Worm (Caenorhabditis elegans) whole organism, L2 larva: ENCODE data around the gene cpt-2.
"Not testable (repeated sequence)": the region's sequence is repeated elsewhere in the genome, so short reads cannot be mapped to it uniquely, and the experiment has no call there.

Experiments
- C34F6.9 ChIP-seq: fragments of 150-350 bp; optimal IDR thresholded peaks from 2 replicates; lab custom pipeline; 2014; ENCODE audit warnings: missing biosample characterization, missing genetic modification characterization
- F13H6.1 ChIP-seq: sonication (generic microtip); optimal IDR thresholded peaks from 2 replicates; lab custom pipeline; 2016; ENCODE audit warnings: missing genetic modification characterization, missing compliant biosample characterization
- Y55F3AM.14 ChIP-seq: fragments of 200-800 bp; sonication (Bioruptor generic); optimal IDR thresholded peaks from 2 replicates; lab custom pipeline; 2018; ENCODE audit warnings: mild to moderate bottlenecking, missing genetic modification characterization, missing compliant biosample characterization
- ZK546.5 ChIP-seq: sonication (generic microtip); optimal IDR thresholded peaks from 2 replicates; lab custom pipeline; 2017; ENCODE audit warnings: missing biosample characterization, missing genetic modification characterization
- alr-1 ChIP-seq: fragments of 150-350 bp; optimal IDR thresholded peaks from 2 replicates; lab custom pipeline; 2014; ENCODE audit warnings: missing biosample characterization, missing genetic modification characterization
- aly-2 ChIP-seq: fragments of 150-350 bp; optimal IDR thresholded peaks from 2 replicates; lab custom pipeline; 2014; ENCODE audit warnings: missing biosample characterization, missing genetic modification characterization
- ama-1 ChIP-seq: fragments of 150-350 bp; optimal IDR thresholded peaks from 2 replicates; lab custom pipeline; 2018; ENCODE audit warnings: inconsistent platforms
- ceh-16 ChIP-seq: fragments of 150-350 bp; optimal IDR thresholded peaks from 2 replicates; lab custom pipeline; 2014; ENCODE audit warnings: missing biosample characterization, missing genetic modification characterization
- ceh-82 ChIP-seq: fragments of 150-350 bp; optimal IDR thresholded peaks from 2 replicates; lab custom pipeline; 2014; ENCODE audit warnings: missing biosample characterization, missing genetic modification characterization
- crh-2 ChIP-seq: sonication (generic microtip); optimal IDR thresholded peaks from 2 replicates; lab custom pipeline; 2017; ENCODE audit warnings: missing biosample characterization, missing genetic modification characterization
- dmd-4 ChIP-seq: sonication (generic microtip); optimal IDR thresholded peaks from 2 replicates; lab custom pipeline; 2017; ENCODE audit warnings: missing biosample characterization, missing genetic modification characterization
- egl-27 ChIP-seq: sonication (generic microtip); optimal IDR thresholded peaks from 3 replicates; lab custom pipeline; 2017; ENCODE audit warnings: missing biosample characterization, missing genetic modification reagents, missing genetic modification characterization
- elt-1 ChIP-seq: fragments of 150-350 bp; optimal IDR thresholded peaks from 2 replicates; lab custom pipeline; 2014; ENCODE audit warnings: missing biosample characterization, missing genetic modification characterization
- fos-1 ChIP-seq: fragments of 150-350 bp; optimal IDR thresholded peaks from 2 replicates; lab custom pipeline; 2014; ENCODE audit warnings: missing biosample characterization, missing genetic modification characterization
- gmeb-1 ChIP-seq: fragments of 150-350 bp; optimal IDR thresholded peaks from 2 replicates; lab custom pipeline; 2014; ENCODE audit warnings: missing biosample characterization, missing genetic modification characterization
- lin-11 ChIP-seq: fragments of 150-350 bp; sonication (generic microtip); optimal IDR thresholded peaks from 2 replicates; lab custom pipeline; 2014; ENCODE audit warnings: missing biosample characterization, missing genetic modification characterization, inconsistent platforms, mixed read lengths
- lsy-2 ChIP-seq, 2 experiments: fragments of 150-350 bp in 1 of 2; sonication (generic microtip) in 1 of 2; optimal IDR thresholded peaks; 2 replicates each; lab custom pipeline; 2014 to 2017; ENCODE audit warnings: missing biosample characterization in 2 of 2, missing genetic modification characterization in 2 of 2
- mbf-1 ChIP-seq: sonication (generic microtip); optimal IDR thresholded peaks from 2 replicates; lab custom pipeline; 2017; ENCODE audit warnings: missing biosample characterization, missing genetic modification characterization
- mdl-1 ChIP-seq, 2 experiments: fragments of 150-350 bp in 1 of 2; sonication (generic microtip) in 1 of 2; optimal IDR thresholded peaks; 2 replicates each; lab custom pipeline; 2017; ENCODE audit warnings: missing biosample characterization in 2 of 2, missing genetic modification characterization in 2 of 2
- nhr-11 ChIP-seq: fragments of 150-350 bp; optimal IDR thresholded peaks from 2 replicates; lab custom pipeline; 2014; ENCODE audit warnings: missing biosample characterization, missing genetic modification characterization
- nhr-21 ChIP-seq: fragments of 150-350 bp; optimal IDR thresholded peaks from 2 replicates; lab custom pipeline; 2014; ENCODE audit warnings: missing biosample characterization, missing genetic modification characterization
- nhr-237 ChIP-seq: fragments of 150-350 bp; optimal IDR thresholded peaks from 2 replicates; lab custom pipeline; 2014; ENCODE audit warnings: missing biosample characterization, missing genetic modification characterization
- nhr-25 ChIP-seq: fragments of 150-350 bp; sonication (generic microtip); optimal IDR thresholded peaks from 3 replicates; lab custom pipeline; 2014; ENCODE audit warnings: missing biosample characterization, missing genetic modification characterization
- nhr-77 ChIP-seq: fragments of 150-350 bp; optimal IDR thresholded peaks from 2 replicates; lab custom pipeline; 2014; ENCODE audit warnings: missing biosample characterization, missing genetic modification characterization
- peb-1 ChIP-seq: fragments of 150-350 bp; optimal IDR thresholded peaks from 2 replicates; lab custom pipeline; 2014; ENCODE audit warnings: missing biosample characterization, missing genetic modification characterization
- sma-3 ChIP-seq: sonication (generic microtip); optimal IDR thresholded peaks from 2 replicates; lab custom pipeline; 2016; ENCODE audit warnings: missing genetic modification reagents, missing genetic modification characterization, missing compliant biosample characterization
- sma-9 ChIP-seq, 2 experiments: fragments of 150-350 bp in 1 of 2; sonication (generic microtip) in 1 of 2; optimal IDR thresholded peaks; 2 replicates each; lab custom pipeline; 2014 to 2016; ENCODE audit warnings: missing genetic modification characterization in 2 of 2, mild to moderate bottlenecking in 1 of 2, missing biosample characterization in 1 of 2, missing compliant biosample characterization in 1 of 2, missing genetic modification reagents in 1 of 2, moderate library complexity in 1 of 2
- snpc-4 ChIP-seq: fragments of 150-350 bp; optimal IDR thresholded peaks from 2 replicates; lab custom pipeline; 2014; ENCODE audit warnings: missing biosample characterization, missing genetic modification characterization
- unc-39 ChIP-seq: fragments of 150-350 bp; optimal IDR thresholded peaks from 2 replicates; lab custom pipeline; 2014; ENCODE audit warnings: missing biosample characterization, missing genetic modification characterization
- unc-55 ChIP-seq: fragments of 150-350 bp; sonication (generic microtip); optimal IDR thresholded peaks from 3 replicates; lab custom pipeline; 2014; ENCODE audit warnings: missing biosample characterization, missing genetic modification reagents, missing genetic modification characterization
- unc-62 ChIP-seq: fragments of 150-350 bp; optimal IDR thresholded peaks from 2 replicates; lab custom pipeline; 2014; ENCODE audit warnings: missing biosample characterization, missing genetic modification reagents, missing genetic modification characterization
- zag-1 ChIP-seq: fragments of 150-350 bp; optimal IDR thresholded peaks from 2 replicates; lab custom pipeline; 2014; ENCODE audit warnings: missing biosample characterization, missing genetic modification characterization
- ztf-1 ChIP-seq: fragments of 200-800 bp; sonication (Bioruptor generic); conservative IDR thresholded peaks from 2 replicates; pipeline ENCODE4 v1.3.6; 2022; ENCODE audit warnings: missing genetic modification characterization, missing compliant biosample characterization
- ztf-11 ChIP-seq: sonication (generic microtip); optimal IDR thresholded peaks from 2 replicates; lab custom pipeline; 2017; ENCODE audit warnings: missing biosample characterization, missing genetic modification characterization
- ztf-4 ChIP-seq: fragments of 150-350 bp; optimal IDR thresholded peaks from 2 replicates; lab custom pipeline; 2014; ENCODE audit warnings: missing biosample characterization, missing genetic modification characterization

Gene cpt-2

DNA sequence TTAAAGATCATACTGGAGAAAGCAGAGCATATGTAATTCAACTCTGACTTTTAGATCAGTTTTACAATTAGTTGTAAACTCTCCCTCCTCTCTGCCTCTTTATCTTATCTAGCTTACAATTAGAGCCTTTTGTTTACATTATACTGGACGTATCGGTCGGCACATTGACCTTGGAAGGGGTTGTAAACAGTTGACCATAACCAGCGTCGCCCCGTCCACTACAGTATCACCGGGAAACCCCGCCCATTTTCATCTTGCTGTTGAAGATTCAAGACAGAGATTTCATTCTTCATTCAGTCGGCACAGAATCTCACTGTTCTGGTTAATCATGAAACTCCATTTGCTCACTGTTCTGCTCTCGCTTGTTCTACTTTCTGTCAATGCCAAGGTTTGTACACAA, 7.3 kb downstream of the cpt-2 start, which contains the start of gene sdz-27:
sdz-27 (plus strand) TSS at position 301 of the 400 bp plus-strand sequence.
- TF ChIP-seq ztf-11 (tag; lab: Kevin White, UChicago), result no peak
- no peak for TF ChIP-seq nhr-11 (tag; lab: Kevin White, UChicago)
- no peak for TF ChIP-seq ceh-82
- no peak for TF ChIP-seq mdl-1 (tag; optimal IDR thresholded peaks at IDR 0.05; lab: Kevin White, UChicago)
- no peak for TF ChIP-seq nhr-237
- TF ChIP-seq alr-1 (tag; lab: Kevin White, UChicago), result no peak
- TF ChIP-seq lin-11 (tag; lab: Kevin White, UChicago), result no peak
- TF ChIP-seq sma-3 (GFP tag; lab: Kevin White, UChicago), result no peak
- TF ChIP-seq peb-1 (tag; lab: Kevin White, UChicago), result no peak
- no peak for TF ChIP-seq egl-27 (tag; lab: Kevin White, UChicago)
- no peak for TF ChIP-seq dmd-4 (tag; lab: Kevin White, UChicago)
- TF ChIP-seq gmeb-1 (tag; lab: Kevin White, UChicago), result no peak
- TF ChIP-seq nhr-21, result no peak
- TF ChIP-seq fos-1 (tag; lab: Kevin White, UChicago), result no peak

DNA sequence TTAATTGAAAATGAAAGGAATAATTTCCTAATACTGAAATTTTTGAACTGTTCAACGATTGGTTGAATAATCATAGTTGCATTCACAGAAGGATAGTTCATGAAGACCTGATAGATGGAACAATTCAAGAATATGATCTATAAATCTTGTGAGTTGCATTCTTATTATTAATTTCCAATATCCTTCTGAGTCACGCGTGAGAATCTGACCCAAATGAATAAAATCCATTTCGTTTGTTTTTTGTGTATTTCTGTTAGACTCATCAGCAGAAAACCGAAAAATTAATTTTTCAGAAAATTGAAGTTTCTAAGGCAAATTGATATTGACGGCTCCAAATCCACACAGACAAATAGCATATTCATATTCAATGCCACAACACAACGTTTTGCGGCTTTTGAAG, 10.0 kb downstream of the cpt-2 start, which contains the start of gene fbxb-79:
fbxb-79 (minus strand) TSS at position 101 of the 400 bp plus-strand sequence.
- TF ChIP-seq ztf-11 (tag; lab: Kevin White, UChicago) (no peak), unc-55 (GFP tag; lab: Kevin White, UChicago) (no peak), nhr-25 (tag; lab: Kevin White, UChicago) (no peak)

DNA sequence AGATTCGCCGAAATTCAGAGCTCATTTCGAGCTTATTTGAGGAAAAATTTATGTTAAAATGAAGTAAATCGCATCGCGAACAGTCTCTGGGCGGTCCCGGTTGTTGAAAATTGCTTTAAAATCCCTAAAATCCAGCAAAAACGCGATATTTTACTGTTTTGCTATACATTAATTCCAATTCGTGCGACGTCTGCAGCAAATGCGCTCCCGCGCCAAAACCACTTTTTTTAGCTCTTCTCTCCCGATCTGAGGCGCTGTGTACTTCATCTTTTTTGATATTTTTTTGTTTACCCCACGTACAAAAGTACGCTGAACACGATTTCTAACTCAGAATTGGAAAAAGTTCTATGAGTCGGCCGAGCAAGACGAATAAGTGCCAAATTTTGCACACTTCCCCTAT, 19.5 kb downstream of the cpt-2 start, which contains the start of gene R07H5.16:
R07H5.16 (plus strand) TSS at position 348 of the 400 bp plus-strand sequence.
- TF ChIP-seq sma-9 (GFP tag; optimal IDR thresholded peaks at IDR 0.05; lab: Kevin White, UChicago); sma-9 (tag; optimal IDR thresholded peaks at IDR 0.05; lab: Kevin White, UChicago); unc-62 (GFP tag; lab: Kevin White, UChicago); egl-27 (tag; lab: Kevin White, UChicago): not testable (repeated sequence)

DNA sequence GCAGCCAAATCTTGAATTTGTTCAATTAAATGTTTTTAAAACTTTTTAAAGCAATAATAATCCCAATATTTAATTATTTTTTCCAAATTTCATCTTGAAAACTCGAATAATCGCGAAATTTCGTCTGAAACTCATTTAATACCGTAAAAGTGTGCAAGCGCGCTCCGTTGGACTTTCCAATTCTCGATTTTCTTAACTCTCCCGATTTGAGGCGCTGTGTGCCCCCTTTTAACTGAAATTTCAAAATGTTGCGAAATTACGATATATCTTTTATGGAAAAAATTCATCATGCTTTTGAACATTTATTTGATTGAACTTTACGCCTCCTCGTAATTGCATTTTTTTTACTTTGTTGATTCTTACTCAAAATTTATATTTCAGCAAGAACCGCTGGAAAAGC, 22.9 kb downstream of the cpt-2 start, which contains the start of gene R07H5.11:
R07H5.11 (plus strand) TSS at position 380 of the 400 bp plus-strand sequence.
- not testable (repeated sequence) for TF ChIP-seq unc-39, snpc-4, mbf-1 (tag; lab: Kevin White, UChicago)

DNA sequence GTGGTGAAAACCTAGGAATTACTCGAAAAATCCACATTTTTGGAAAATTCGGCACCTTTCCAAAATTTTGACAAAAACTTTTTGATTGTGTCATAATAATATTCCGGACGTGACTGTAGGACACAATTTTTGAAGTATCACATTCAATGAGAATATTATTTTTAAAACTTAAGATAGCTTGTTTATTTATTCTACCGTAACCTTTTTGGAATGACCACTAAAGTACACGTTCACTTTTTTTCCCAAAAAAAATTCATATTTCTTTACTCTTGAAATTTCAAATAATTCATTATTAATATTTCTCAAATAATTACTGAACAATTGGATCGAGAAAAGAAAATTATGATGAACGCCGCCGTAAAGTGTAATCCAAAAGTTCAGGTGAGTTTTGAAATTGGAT, 27.7 kb downstream of the cpt-2 start, which contains the start of gene R07H5.9:
R07H5.9 (plus strand) TSS at position 301 of the 400 bp plus-strand sequence.
- TF ChIP-seq mdl-1 (tag; optimal IDR thresholded peaks at IDR 0.05; lab: Kevin White, UChicago), result no peak
- no peak for TF ChIP-seq gmeb-1 (tag; lab: Kevin White, UChicago)
- no peak for TF ChIP-seq Y55F3AM.14 (GFP tag; lab: Kevin White, UChicago)
- no peak for TF ChIP-seq ztf-11 (tag; lab: Kevin White, UChicago)
- no peak for TF ChIP-seq aly-2
- no peak for TF ChIP-seq F13H6.1 (tag; lab: Kevin White, UChicago)
- no peak for TF ChIP-seq ztf-1
- TF ChIP-seq ztf-4 (tag; lab: Kevin White, UChicago), result no peak
- TF ChIP-seq dmd-4 (tag; lab: Kevin White, UChicago), result no peak
- TF ChIP-seq ceh-82, result no peak
- TF ChIP-seq ZK546.5 (tag; lab: Kevin White, UChicago), result no peak
- no peak for TF ChIP-seq lsy-2 (tag; optimal IDR thresholded peaks at IDR 0.05; lab: Kevin White, UChicago)
- TF ChIP-seq sma-3 (GFP tag; lab: Kevin White, UChicago), result no peak
- no peak for TF ChIP-seq zag-1 (tag; lab: Kevin White, UChicago)
- TF ChIP-seq lin-11 (tag; lab: Kevin White, UChicago), result no peak
- TF ChIP-seq nhr-237, result no peak
- TF ChIP-seq ama-1 (lab: Kevin White, UChicago), result no peak

DNA sequence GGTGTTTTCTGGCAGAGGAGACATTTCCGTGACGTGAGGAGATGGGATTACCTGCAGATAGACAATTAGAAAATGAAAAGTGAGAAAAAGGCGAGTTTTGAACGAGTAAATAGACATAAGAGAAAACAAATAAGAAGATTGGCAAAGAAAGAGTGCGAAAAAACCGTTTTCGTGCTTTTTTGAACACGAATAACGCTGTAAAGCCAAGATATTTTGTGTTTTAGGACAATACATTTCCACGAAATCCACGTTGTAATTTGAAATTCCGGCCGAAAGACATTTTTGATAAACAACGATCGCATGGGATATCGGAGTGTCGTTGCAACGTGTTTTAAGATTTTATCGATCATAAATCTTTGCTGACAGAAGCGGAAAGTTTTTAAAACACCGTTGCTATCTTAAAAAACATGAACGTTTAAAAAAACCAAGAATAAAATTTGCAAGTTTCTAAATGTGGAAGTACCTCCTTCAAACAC, 31.4 kb downstream of the cpt-2 start, which contains the start of gene adk-1:
adk-1 (minus strand) TSS at position 51 of the 476 bp plus-strand sequence.
- TF ChIP-seq nhr-11 (tag; lab: Kevin White, UChicago) (no peak), peb-1 (tag; lab: Kevin White, UChicago) (no peak), unc-62 (GFP tag; lab: Kevin White, UChicago) (no peak), crh-2 (tag; lab: Kevin White, UChicago) (no peak), zag-1 (tag; lab: Kevin White, UChicago) (no peak), nhr-77 (tag; lab: Kevin White, UChicago) (no peak), snpc-4 (tag; lab: Kevin White, UChicago) (no peak), ceh-16 (tag; lab: Kevin White, UChicago) (no peak), elt-1 (tag; lab: Kevin White, UChicago) (no peak), ztf-4 (tag; lab: Kevin White, UChicago) (no peak), C34F6.9 (no peak), sma-3 (GFP tag; lab: Kevin White, UChicago) (no peak)
